Worm (Caenorhabditis elegans) whole organism, L1 larva: ENCODE data around the gene nspg-1.
"Not testable (repeated sequence)": the region's sequence is repeated elsewhere in the genome, so short reads cannot be mapped to it uniquely, and the experiment has no call there.

Source experiments
- aly-2 ChIP-seq: fragments of 150-350 bp; optimal IDR thresholded peaks from 2 replicates; lab custom pipeline; 2014; ENCODE audit warnings: missing biosample characterization, missing genetic modification characterization
- elt-3 ChIP-seq, 6 experiments: fragments of 150-350 bp in 1 of 6; sonication (generic microtip); optimal IDR thresholded peaks; 2 replicates each; lab custom pipeline; 2017 to 2018; ENCODE audit warnings: missing biosample characterization in 6 of 6, missing genetic modification characterization in 6 of 6, inconsistent platforms in 1 of 6
- hpl-2 ChIP-seq: fragments of 150-350 bp; optimal IDR thresholded peaks from 2 replicates; lab custom pipeline; 2014; ENCODE audit warnings: missing biosample characterization, missing genetic modification reagents, missing genetic modification characterization
- lin-13 ChIP-seq: fragments of 150-350 bp; optimal IDR thresholded peaks from 2 replicates; lab custom pipeline; 2014; ENCODE audit warnings: missing biosample characterization, missing genetic modification reagents, missing genetic modification characterization
- lin-39 ChIP-seq: fragments of 150-350 bp; optimal IDR thresholded peaks from 2 replicates; lab custom pipeline; 2014; ENCODE audit warnings: missing biosample characterization, missing genetic modification reagents, missing genetic modification characterization
- ztf-11 ChIP-seq, 2 experiments: sonication (generic microtip); optimal IDR thresholded peaks; 2 replicates each; lab custom pipeline; 2016 to 2017; ENCODE audit warnings: missing genetic modification characterization in 2 of 2, missing biosample characterization in 1 of 2, missing compliant biosample characterization in 1 of 2

ce11 chrV:12865615-12866014 is 2.3 kb downstream of the nspg-1 start, which contains the start of gene T07F10.5:
- not testable (repeated sequence) for TF ChIP-seq ztf-11 (tag; optimal IDR thresholded peaks at IDR 0.05; lab: Kevin White, UChicago); elt-3 (tag; optimal IDR thresholded peaks at IDR 0.05; lab: Kevin White, UChicago); hpl-2 (GFP tag; lab: Kevin White, UChicago); aly-2; lin-39 (tag; lab: Kevin White, UChicago); lin-13 (GFP tag; lab: Kevin White, UChicago)
